Worm (Caenorhabditis elegans) whole organism, young adult: ENCODE measurements around the gene grk-1.

Experiments used
- C17E4.6 ChIP-seq: fragments of 200-800 bp; sonication (Bioruptor generic); IDR thresholded peaks from 2 replicates; pipeline ENCODE4 v1.3.6; 2022; ENCODE audit warnings: missing genetic modification reagents, missing genetic modification characterization, missing compliant biosample characterization
- ceh-58 ChIP-seq: fragments of 200-800 bp; sonication (Bioruptor generic); IDR thresholded peaks from 2 replicates; pipeline ENCODE4 v1.3.6; 2022; ENCODE audit warnings: missing genetic modification characterization, missing compliant biosample characterization
- snpc-4 ChIP-seq, 5 experiments: fragments of 150-350 bp in 1 of 5; sonication (generic microtip) in 4 of 5; optimal IDR thresholded peaks; 2 replicates each; lab custom pipeline; 2014 to 2018; ENCODE audit warnings: missing genetic modification characterization in 5 of 5, missing biosample characterization in 3 of 5, antibody characterized with exemption in 2 of 5, mild to moderate bottlenecking in 2 of 5, missing compliant biosample characterization in 2 of 5, missing genotype in 2 of 5, moderate library complexity in 2 of 5, missing genetic modification reagents in 1 of 5

DNA sequence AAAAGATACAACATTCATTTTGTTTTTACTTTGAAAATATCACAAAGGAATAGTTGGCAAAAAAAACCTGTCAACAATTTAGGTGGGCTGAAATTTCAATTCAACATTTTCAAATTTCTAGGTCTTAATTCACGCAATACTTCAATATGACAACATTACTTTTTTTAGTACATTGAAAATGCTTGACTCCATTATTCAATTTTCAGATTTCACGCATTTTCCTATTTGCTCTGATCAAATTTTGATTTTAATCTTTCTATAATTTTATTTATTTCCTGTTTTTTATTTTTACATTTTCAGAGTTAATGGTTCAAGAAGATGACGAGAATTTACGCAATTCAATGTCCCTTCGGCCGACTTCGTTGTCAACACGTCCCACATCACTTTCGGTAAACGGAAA is 28.5 kb upstream of the grk-1 start, which contains the start of gene mkk-4:
- TF ChIP-seq snpc-4 (GFP tag; optimal IDR thresholded peaks at IDR 0.05; lab: Kevin White, UChicago) (no peak), snpc-4 (tag; optimal IDR thresholded peaks at IDR 0.05; lab: Kevin White, UChicago) (no peak), ceh-58 (GFP tag; lab: Robert Waterston, UW) (no peak), C17E4.6 (no peak)
